Fruit fly (Drosophila melanogaster) whole organism, embryonic: ENCODE results near the gene CG6168.

Source experiments
- CG10209 ChIP-seq: fragments of 200-800 bp; sonication (Bioruptor generic); optimal IDR thresholded peaks from 3 replicates; lab custom pipeline; 2017; ENCODE audit warnings: missing biosample characterization, mild to moderate bottlenecking, missing genetic modification characterization, missing genetic modification reagents
- CG10565 ChIP-seq: fragments of 200-800 bp; sonication (Bioruptor generic); optimal IDR thresholded peaks from 3 replicates; lab custom pipeline; 2016; ENCODE audit warnings: missing biosample characterization, mild to moderate bottlenecking, missing genetic modification characterization
- CG11093 ChIP-seq: fragments of 200-800 bp; sonication (Bioruptor generic); IDR thresholded peaks from 3 replicates; pipeline ENCODE4 v1.3.6; 2022; ENCODE audit warnings: missing biosample characterization, missing genetic modification characterization
- CG11695 ChIP-seq: fragments of 200-800 bp; sonication (Bioruptor generic); IDR thresholded peaks from 3 replicates; pipeline ENCODE4 v1.3.6; 2022; ENCODE audit warnings: missing biosample characterization, missing genetic modification characterization
- CG12769 ChIP-seq: fragments of 200-800 bp; sonication (Bioruptor generic); optimal IDR thresholded peaks from 2 replicates; lab custom pipeline; 2019; ENCODE audit warnings: missing biosample characterization, mild to moderate bottlenecking, missing genetic modification characterization, moderate library complexity
- CG13123 ChIP-seq: fragments of 200-800 bp; sonication (Bioruptor generic); optimal IDR thresholded peaks from 2 replicates; lab custom pipeline; 2016; ENCODE audit warnings: missing biosample characterization, missing genetic modification characterization
- CG1602 ChIP-seq: fragments of 200-800 bp; sonication (Bioruptor generic); optimal IDR thresholded peaks from 3 replicates; lab custom pipeline; 2016; ENCODE audit warnings: missing biosample characterization, missing genetic modification characterization
- CG16779 ChIP-seq: fragments of 200-800 bp; sonication (Bioruptor generic); IDR thresholded peaks from 2 replicates; pipeline ENCODE4 v1.3.6; 2022; ENCODE audit warnings: missing biosample characterization, missing genetic modification characterization
- CG16813 ChIP-seq: fragments of 200-800 bp; sonication (Bioruptor generic); IDR thresholded peaks from 3 replicates; pipeline ENCODE4 v1.3.6; 2022; ENCODE audit warnings: missing biosample characterization, missing genetic modification characterization; ENCODE audit not compliant: partially characterized antibody
- CG16815 ChIP-seq: fragments of 200-800 bp; sonication (Bioruptor generic); optimal IDR thresholded peaks from 3 replicates; lab custom pipeline; 2017; ENCODE audit warnings: missing biosample characterization, mild to moderate bottlenecking, missing genetic modification characterization
- CG17359 ChIP-seq: fragments of 200-800 bp; sonication (Bioruptor generic); optimal IDR thresholded peaks from 3 replicates; lab custom pipeline; 2018; ENCODE audit warnings: missing biosample characterization, mild to moderate bottlenecking, missing genetic modification characterization, moderate library complexity
- CG18599 ChIP-seq: fragments of 200-800 bp; sonication (Bioruptor generic); optimal IDR thresholded peaks from 3 replicates; lab custom pipeline; 2017; ENCODE audit warnings: missing biosample characterization, missing genetic modification characterization, mild to moderate bottlenecking, moderate library complexity, missing genetic modification reagents
- CG2678 ChIP-seq: fragments of 200-800 bp; sonication (Bioruptor generic); optimal IDR thresholded peaks from 3 replicates; lab custom pipeline; 2019; ENCODE audit warnings: missing biosample characterization, mild to moderate bottlenecking, missing genetic modification characterization, moderate library complexity
- CG30431 ChIP-seq: fragments of 200-800 bp; sonication (Bioruptor generic); optimal IDR thresholded peaks from 2 replicates; lab custom pipeline; 2017; ENCODE audit warnings: missing biosample characterization, missing genetic modification characterization
- CG4328 ChIP-seq: fragments of 200-800 bp; sonication (Bioruptor generic); optimal IDR thresholded peaks from 3 replicates; lab custom pipeline; 2017; ENCODE audit warnings: missing biosample characterization, missing genetic modification reagents, missing genetic modification characterization
- CG4404 ChIP-seq: fragments of 200-800 bp; sonication (Bioruptor generic); IDR thresholded peaks from 2 replicates; pipeline ENCODE4 v1.3.6; 2022; ENCODE audit warnings: missing biosample characterization, missing genetic modification characterization
- CG5245 ChIP-seq: fragments of 200-800 bp; sonication (Bioruptor generic); optimal IDR thresholded peaks from 3 replicates; lab custom pipeline; 2016; ENCODE audit warnings: missing biosample characterization, missing genetic modification characterization
- CG6765 ChIP-seq: fragments of 200-800 bp; sonication (Bioruptor generic); optimal IDR thresholded peaks from 3 replicates; lab custom pipeline; 2017; ENCODE audit warnings: missing biosample characterization, mild to moderate bottlenecking, missing genetic modification characterization
- CG7357 ChIP-seq: fragments of 200-800 bp; sonication (Bioruptor generic); IDR thresholded peaks from 3 replicates; pipeline ENCODE4 v1.3.6; 2022; ENCODE audit warnings: missing biosample characterization, missing genetic modification characterization
- CG7372 ChIP-seq: fragments of 200-800 bp; sonication (Bioruptor generic); IDR thresholded peaks from 2 replicates; pipeline ENCODE4 v1.3.6; 2022; ENCODE audit warnings: missing biosample characterization, missing genetic modification characterization
- CkIIα-i1 ChIP-seq: fragments of 200-800 bp; sonication (Bioruptor generic); IDR thresholded peaks from 2 replicates; pipeline ENCODE4 v1.3.6; 2022; ENCODE audit warnings: missing biosample characterization, missing genetic modification characterization
- CoRest ChIP-seq: fragments of 200-800 bp; sonication (Bioruptor generic); optimal IDR thresholded peaks from 3 replicates; lab custom pipeline; 2018; ENCODE audit warnings: missing biosample characterization, mild to moderate bottlenecking, missing genetic modification characterization, moderate library complexity
- Dp ChIP-seq: fragments of 200-800 bp; sonication (Bioruptor generic); optimal IDR thresholded peaks from 2 replicates; lab custom pipeline; 2018; ENCODE audit warnings: missing biosample characterization, mild to moderate bottlenecking, missing genetic modification characterization, moderate library complexity
- GATAe ChIP-seq: fragments of 200-800 bp; sonication (Bioruptor generic); conservative IDR thresholded peaks from 2 replicates; pipeline ENCODE4 v1.3.6; 2022; ENCODE audit warnings: missing biosample characterization, missing genetic modification characterization
- HLH3B ChIP-seq: fragments of 200-800 bp; sonication (Bioruptor generic); IDR thresholded peaks from 2 replicates; pipeline ENCODE4 v1.3.6; 2022; ENCODE audit warnings: missing biosample characterization, missing genetic modification characterization
- Lpt ChIP-seq: fragments of >200 bp; optimal IDR thresholded peaks from 2 replicates; lab custom pipeline; 2018; ENCODE audit warnings: missing biosample characterization, missing genetic modification characterization
- NC2α ChIP-seq: fragments of 200-800 bp; sonication (Bioruptor generic); optimal IDR thresholded peaks from 2 replicates; lab custom pipeline; 2016; ENCODE audit warnings: missing biosample characterization, missing genetic modification characterization
- Neu2 ChIP-seq: fragments of 200-800 bp; sonication (Bioruptor generic); optimal IDR thresholded peaks from 3 replicates; lab custom pipeline; 2016; ENCODE audit warnings: missing biosample characterization, missing genetic modification characterization, borderline replicate concordance
- Opbp ChIP-seq: fragments of 200-800 bp; sonication (Bioruptor generic); IDR thresholded peaks from 3 replicates; pipeline ENCODE4 v1.3.6; 2022; ENCODE audit warnings: missing biosample characterization, missing genetic modification characterization; ENCODE audit not compliant: partially characterized antibody
- Side ChIP-seq: fragments of 200-800 bp; sonication (Bioruptor generic); optimal IDR thresholded peaks from 2 replicates; lab custom pipeline; 2016; ENCODE audit warnings: missing biosample characterization, missing genetic modification characterization
- Six4 ChIP-seq: fragments of 200-800 bp; sonication (Bioruptor generic); optimal IDR thresholded peaks from 2 replicates; lab custom pipeline; 2016; ENCODE audit warnings: missing biosample characterization, missing genetic modification characterization
- Sox102F ChIP-seq: fragments of 200-800 bp; sonication (Bioruptor generic); optimal IDR thresholded peaks from 2 replicates; lab custom pipeline; 2018; ENCODE audit warnings: missing biosample characterization, mild to moderate bottlenecking, missing genetic modification characterization, moderate library complexity
- Vsx1 ChIP-seq: fragments of 200-800 bp; sonication (Bioruptor generic); optimal IDR thresholded peaks from 2 replicates; lab custom pipeline; 2017; ENCODE audit warnings: missing biosample characterization, mild to moderate bottlenecking, missing genetic modification characterization, missing genetic modification reagents
- ase ChIP-seq: fragments of 200-800 bp; sonication (Bioruptor generic); IDR thresholded peaks from 3 replicates; pipeline ENCODE4 v1.3.6; 2022; ENCODE audit warnings: missing biosample characterization, missing genetic modification characterization
- btn ChIP-seq: fragments of 200-800 bp; sonication (Bioruptor generic); optimal IDR thresholded peaks from 2 replicates; lab custom pipeline; 2016; ENCODE audit warnings: missing biosample characterization, missing genetic modification characterization
- cas ChIP-seq: fragments of 200-800 bp; sonication (Bioruptor generic); IDR thresholded peaks from 2 replicates; pipeline ENCODE4 v1.3.6; 2022; ENCODE audit warnings: missing biosample characterization, missing genetic modification characterization
- corto ChIP-seq: fragments of 200-800 bp; sonication (Bioruptor generic); optimal IDR thresholded peaks from 2 replicates; lab custom pipeline; 2016; ENCODE audit warnings: missing biosample characterization, mild to moderate bottlenecking, missing genetic modification characterization, moderate library complexity
- dmrt11E ChIP-seq: fragments of 200-800 bp; sonication (Bioruptor generic); optimal IDR thresholded peaks from 3 replicates; lab custom pipeline; 2018; ENCODE audit warnings: missing biosample characterization, mild to moderate bottlenecking, missing genetic modification characterization, moderate library complexity
- fd3F ChIP-seq: fragments of 200-800 bp; sonication (Bioruptor generic); optimal IDR thresholded peaks from 2 replicates; lab custom pipeline; 2018; ENCODE audit warnings: missing biosample characterization, mild to moderate bottlenecking, missing genetic modification characterization, moderate library complexity
- hb ChIP-seq: fragments of 200-800 bp; sonication (Bioruptor generic); IDR thresholded peaks from 3 replicates; pipeline ENCODE4 v1.3.6; 2022; ENCODE audit warnings: missing biosample characterization, missing genetic modification characterization; ENCODE audit not compliant: partially characterized antibody
- hth ChIP-seq: fragments of >200 bp; optimal IDR thresholded peaks from 2 replicates; lab custom pipeline; 2017; ENCODE audit warnings: inconsistent platforms
- lab ChIP-seq: fragments of 200-800 bp; sonication (Bioruptor generic); optimal IDR thresholded peaks from 3 replicates; lab custom pipeline; 2017; ENCODE audit warnings: missing biosample characterization, missing genetic modification characterization, mild to moderate bottlenecking, moderate library complexity, missing genetic modification reagents
- odd ChIP-seq: fragments of 200-800 bp; sonication (Bioruptor generic); optimal IDR thresholded peaks from 2 replicates; lab custom pipeline; 2017; ENCODE audit warnings: missing biosample characterization, mild to moderate bottlenecking, missing genetic modification characterization
- otp ChIP-seq: fragments of 200-800 bp; sonication (Bioruptor generic); IDR thresholded peaks from 3 replicates; pipeline ENCODE4, ENCODE4 v1.3.6; 2022; ENCODE audit warnings: missing biosample characterization, missing genetic modification characterization
- pan ChIP-seq, 4 experiments: fragments of >200 bp in 3 of 4; fragments of 200-800 bp in 1 of 4; sonication (Bioruptor generic) in 1 of 4; optimal IDR thresholded peaks in 3 of 4; IDR thresholded peaks in 1 of 4; 2 replicates each; pipeline versions ENCODE4 v1.3.6 to Lab custom; 2017 to 2022; ENCODE audit warnings: missing biosample characterization in 2 of 4, missing genetic modification characterization in 2 of 4, mixed read lengths in 1 of 4
- pros ChIP-seq: fragments of 200-800 bp; sonication (Bioruptor generic); optimal IDR thresholded peaks from 3 replicates; lab custom pipeline; 2019; ENCODE audit warnings: missing biosample characterization, mild to moderate bottlenecking, missing genetic modification characterization, moderate library complexity
- sisA ChIP-seq: fragments of 200-800 bp; sonication (Bioruptor generic); IDR thresholded peaks from 2 replicates; pipeline ENCODE4 v1.3.6; 2022; ENCODE audit warnings: missing biosample characterization, missing genetic modification characterization
- tap ChIP-seq: fragments of 200-800 bp; optimal IDR thresholded peaks from 3 replicates; lab custom pipeline; 2019; ENCODE audit warnings: missing biosample characterization, mild to moderate bottlenecking, missing genetic modification characterization, moderate library complexity
- tgo ChIP-seq: fragments of 200-800 bp; sonication (Bioruptor generic); IDR thresholded peaks from 3 replicates; pipeline ENCODE4 v1.3.6; 2022; ENCODE audit warnings: missing biosample characterization, missing genetic modification characterization
- usp ChIP-seq: fragments of >200 bp; optimal IDR thresholded peaks from 2 replicates; lab custom pipeline; 2017; ENCODE audit warnings: missing biosample characterization, missing genetic modification characterization
- wek ChIP-seq: fragments of 200-800 bp; sonication (Bioruptor generic); optimal IDR thresholded peaks from 3 replicates; lab custom pipeline; 2018; ENCODE audit warnings: missing biosample characterization, mild to moderate bottlenecking, missing genetic modification characterization, moderate library complexity

The CG6168 gene

DNA sequence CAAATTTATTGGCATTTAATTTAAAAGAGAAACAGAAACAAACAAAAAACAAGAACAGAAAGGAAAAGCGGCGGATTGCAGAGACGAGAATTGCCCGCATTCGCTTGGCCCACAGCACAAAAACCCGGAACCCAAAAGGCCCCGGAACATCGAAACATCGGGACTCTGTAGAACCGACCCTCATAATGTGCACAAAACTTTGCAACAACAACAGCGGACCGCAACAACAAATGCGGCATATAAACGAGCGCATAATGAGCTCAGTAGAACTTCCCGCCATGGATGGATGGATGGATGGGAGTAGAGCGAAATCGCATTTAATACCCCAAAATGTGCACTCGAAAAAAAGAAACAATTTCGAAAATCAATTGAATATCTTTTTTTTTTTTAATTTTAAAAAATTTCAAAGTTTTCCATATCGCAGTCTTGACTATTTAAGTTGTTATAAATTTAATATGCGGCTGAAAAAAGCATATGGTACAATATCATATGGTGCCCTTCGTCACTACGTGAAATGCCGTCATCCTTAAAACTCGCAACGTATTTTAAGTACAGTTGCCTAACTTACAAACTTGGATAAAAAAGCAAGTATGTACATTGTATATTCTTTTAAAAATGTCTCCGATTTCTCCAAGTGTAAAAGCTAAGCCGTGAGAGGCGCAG is 14.7 kb upstream of the CG6168 start (continued):
- TF ChIP-seq tgo (GFP tag; lab: Robert Waterston, UW) (0 out of 3 replicates have a peak, but pooled peaks have one; percentile 13), CG30431 (GFP tag; lab: Kevin White, UChicago) (peak; percentile 16), Lpt (GFP tag; lab: Kevin White, UChicago) (no peak), ase (GFP tag; lab: Robert Waterston, UW) (no peak), CG4404 (no peak), CG12769 (no peak), CG11093 (GFP tag; lab: Robert Waterston, UW) (no peak), dmrt11E (tag; lab: Kevin White, UChicago) (peak; percentile 56), cas (GFP tag; lab: Robert Waterston, UW) (no peak), CG11695 (peak; percentile 38; the same call in 2 of the 3 replicates), Opbp (no peak), fd3F (GFP tag; lab: Kevin White, UChicago) (no peak), CG18599 (GFP tag; lab: Kevin White, UChicago) (no peak), hb (no peak), hth (lab: Kevin White, UChicago) (no peak), CG10209 (peak; percentile 50), usp (GFP tag; lab: Kevin White, UChicago) (no peak), CkIIα-i1 (GFP tag; lab: Robert Waterston, UW) (no peak), CG10565 (GFP tag; lab: Kevin White, UChicago) (no peak), CG13123 (GFP tag; lab: Kevin White, UChicago) (no peak), wek (no peak), CG5245 (GFP tag; lab: Kevin White, UChicago) (no peak), HLH3B (GFP tag; lab: Robert Waterston, UW) (peak; percentile 17; the same call in 1 of the 2 replicates), pan (optimal IDR thresholded peaks at IDR 0.05; lab: Kevin White, UChicago) (no peak), pan (GFP tag; optimal IDR thresholded peaks at IDR 0.05 in 1 of 2, IDR thresholded peaks at IDR 0.05 in 1 of 2) (peak in 1 of 2 experiments; percentile 11), corto (GFP tag; lab: Kevin White, UChicago) (no peak), CG7372 (GFP tag; lab: Robert Waterston, UW) (no peak), pros (GFP tag; lab: Kevin White, UChicago) (no peak), NC2α (GFP tag; lab: Kevin White, UChicago) (no peak), CG2678 (tag; lab: Kevin White, UChicago) (peak; percentile 36), Dp (GFP tag; lab: Kevin White, UChicago) (no peak), CG6765 (GFP tag; lab: Kevin White, UChicago) (no peak), CG16813 (GFP tag; lab: Robert Waterston, UW) (no peak), CG7357 (no peak), CG17359 (tag; lab: Kevin White, UChicago) (no peak), CoRest (tag; lab: Kevin White, UChicago) (peak; percentile 58), odd (GFP tag; lab: Kevin White, UChicago) (no peak)

DNA sequence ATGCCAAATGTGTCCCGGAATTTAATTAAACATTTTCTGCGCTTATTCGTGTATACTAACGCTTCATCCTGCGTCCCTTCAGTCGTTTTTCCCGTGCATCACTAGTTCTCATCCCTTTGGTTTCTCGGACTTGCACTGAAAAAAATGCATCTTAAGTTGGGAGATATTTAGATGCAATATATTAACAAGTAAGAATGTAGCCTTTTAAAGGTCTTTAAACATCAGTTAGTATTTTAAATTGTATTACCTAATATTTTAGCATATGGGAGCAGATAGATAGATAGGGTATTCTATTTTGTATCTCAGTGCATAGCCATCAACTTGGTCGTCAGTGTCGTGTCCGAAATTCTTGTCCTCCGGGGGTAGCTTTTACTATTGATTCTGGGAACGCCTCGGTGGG is 12.5 kb upstream of the CG6168 start:
- peak; percentile 44 for TF ChIP-seq lab (GFP tag; lab: Kevin White, UChicago)
- no peak for TF ChIP-seq CG16779 (GFP tag; lab: Robert Waterston, UW)
- TF ChIP-seq cas (GFP tag; lab: Robert Waterston, UW), result no peak
- TF ChIP-seq CG4328, result no peak
- peak; percentile 35 for TF ChIP-seq CG1602 (GFP tag; lab: Kevin White, UChicago)
- TF ChIP-seq btn (GFP tag; lab: Kevin White, UChicago), result no peak
- TF ChIP-seq GATAe (GFP tag; lab: Robert Waterston, UW), result no peak
- peak; percentile 57 for TF ChIP-seq tap (tag; lab: Kevin White, UChicago)
- TF ChIP-seq sisA, result peak; percentile 43
- TF ChIP-seq otp, result peak; percentile 42; the same call in 1 of the 3 replicates
- TF ChIP-seq Vsx1 (GFP tag; lab: Kevin White, UChicago), result no peak
- peak; percentile 29 for TF ChIP-seq Six4 (GFP tag; lab: Kevin White, UChicago)
- TF ChIP-seq Side (GFP tag; lab: Kevin White, UChicago), result no peak
- TF ChIP-seq Neu2, result no peak
- peak; percentile 25 for TF ChIP-seq CG16815
- TF ChIP-seq Sox102F (GFP tag; lab: Kevin White, UChicago), result peak; percentile 64
